Fruit fly (Drosophila melanogaster): Measurements from ENCODE around the gene CG1309.

CG1309 gene

DNA sequence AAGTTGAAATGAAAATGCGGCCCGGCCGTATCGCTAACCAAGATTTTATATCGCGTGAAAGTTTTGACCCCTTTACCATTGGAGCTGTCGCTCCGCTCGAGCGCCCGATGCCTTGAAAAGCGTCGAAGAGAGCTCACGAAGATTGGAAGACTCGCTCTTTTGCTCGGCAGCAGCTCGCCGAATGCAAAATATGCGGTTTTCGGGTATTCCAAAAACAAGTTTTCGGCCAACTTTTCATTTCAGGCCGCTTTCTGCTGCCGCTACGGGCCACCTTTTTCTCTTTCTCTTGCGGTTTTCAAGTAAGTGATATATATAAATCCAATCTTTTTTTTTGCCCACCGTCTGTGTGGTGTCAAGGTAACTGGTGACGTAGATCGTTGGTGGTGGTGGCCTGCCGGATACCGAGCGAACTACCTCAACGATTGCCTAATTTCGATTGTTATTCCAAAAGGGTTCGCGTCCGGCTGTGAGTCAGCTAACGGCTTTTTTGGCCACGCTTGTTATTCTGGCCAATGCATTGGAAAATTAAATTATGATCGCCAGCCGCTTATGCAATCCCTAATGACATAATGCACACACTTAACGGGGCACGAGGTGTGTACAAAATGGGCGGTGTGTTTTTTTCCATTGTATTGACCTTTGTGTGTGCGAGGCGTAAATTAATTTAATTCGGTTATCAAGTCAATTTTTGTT is 48.6 kb downstream of the CG1309 start, which contains the start of gene dyl:
Gene dyl (minus strand): TSS at position 28 of the 693 bp plus-strand sequence.
- TF ChIP-seq CG6854 (GFP tag; optimal IDR thresholded peaks at IDR 0.05) (peak; percentile 94), salr (GFP tag; optimal IDR thresholded peaks at IDR 0.05) (no peak), Eip78C (GFP tag) (peak; percentile 61), Gug (GFP tag; IDR thresholded peaks at IDR 0.05) (no peak), CG11762 (GFP tag; optimal IDR thresholded peaks at IDR 0.05; ENCODE audit: insufficient read depth) (no peak), cyc (GFP tag; optimal IDR thresholded peaks at IDR 0.05) (no peak), CG6163 (GFP tag; IDR thresholded peaks at IDR 0.05) (no peak), Sox102F (GFP tag; optimal IDR thresholded peaks at IDR 0.05) (no peak), CG34406 (GFP tag; optimal IDR thresholded peaks at IDR 0.05) (no peak), acj6 (GFP tag; optimal IDR thresholded peaks at IDR 0.05) (no peak), Eip75B (GFP tag; optimal IDR thresholded peaks at IDR 0.05) (peak; percentile 14), Blimp-1 (GFP tag; optimal IDR thresholded peaks at IDR 0.05) (peak; percentile 98), esn (GFP tag; optimal IDR thresholded peaks at IDR 0.05) (peak; percentile 1), CG15336 (GFP tag; IDR thresholded peaks at IDR 0.05) (no peak), CG11294 (GFP tag; IDR thresholded peaks at IDR 0.05) (no peak)

dm6 chr3L:4310604-4311003 is 51.4 kb downstream of the CG1309 start:
- no peak for TF ChIP-seq fd85E (GFP tag; optimal IDR thresholded peaks at IDR 0.05)
- TF ChIP-seq CG3032 (tag; optimal IDR thresholded peaks at IDR 0.05) = no peak
- TF ChIP-seq CG8632 (GFP tag; optimal IDR thresholded peaks at IDR 0.05) = no peak
- no peak for TF ChIP-seq CG10631 (GFP tag; optimal IDR thresholded peaks at IDR 0.05)
- no peak for TF ChIP-seq ss (GFP tag; optimal IDR thresholded peaks at IDR 0.05)
- no peak for TF ChIP-seq CG6163 (GFP tag; IDR thresholded peaks at IDR 0.05)
- TF ChIP-seq Eip78C (GFP tag) = peak; percentile 75
- no peak for TF ChIP-seq CG8119 (GFP tag; IDR thresholded peaks at IDR 0.05)
- no peak for TF ChIP-seq achi (GFP tag; optimal IDR thresholded peaks at IDR 0.05)
- no peak for TF ChIP-seq Eip93F (GFP tag; optimal IDR thresholded peaks at IDR 0.05)
- no peak for TF ChIP-seq fd59A (GFP tag; optimal IDR thresholded peaks at IDR 0.05)
- peak; percentile 41 for TF ChIP-seq CG32006 (GFP tag; optimal IDR thresholded peaks at IDR 0.05)
- TF ChIP-seq CG3919 (GFP tag; optimal IDR thresholded peaks at IDR 0.05) = no peak
- no peak for TF ChIP-seq pdm3 (GFP tag; optimal IDR thresholded peaks at IDR 0.05)
- no peak for TF ChIP-seq Sox14 (GFP tag; optimal IDR thresholded peaks at IDR 0.05)
- no peak for TF ChIP-seq Sox15 (GFP tag; optimal IDR thresholded peaks at IDR 0.05)
- TF ChIP-seq CG11762 (GFP tag; optimal IDR thresholded peaks at IDR 0.05; ENCODE audit: insufficient read depth) = no peak
- no peak for TF ChIP-seq fkh (GFP tag; optimal IDR thresholded peaks at IDR 0.05)
- no peak for TF ChIP-seq cyc (GFP tag; optimal IDR thresholded peaks at IDR 0.05)
- TF ChIP-seq CG6808 (GFP tag; optimal IDR thresholded peaks at IDR 0.05) = no peak
- TF ChIP-seq lz (GFP tag; optimal IDR thresholded peaks at IDR 0.05) = no peak
- TF ChIP-seq CG11902 (GFP tag; optimal IDR thresholded peaks at IDR 0.05) = no peak
- TF ChIP-seq OdsH (GFP tag; optimal IDR thresholded peaks at IDR 0.05) = peak; percentile 35
- no peak for TF ChIP-seq Met (GFP tag; optimal IDR thresholded peaks at IDR 0.05)
- no peak for TF ChIP-seq svp (GFP tag)
- no peak for TF ChIP-seq CG10669 (GFP tag; optimal IDR thresholded peaks at IDR 0.05)
- TF ChIP-seq Ets96B (tag; optimal IDR thresholded peaks at IDR 0.05) = no peak
- TF ChIP-seq CG34406 (GFP tag; optimal IDR thresholded peaks at IDR 0.05) = no peak
- TF ChIP-seq Eip75B (GFP tag; optimal IDR thresholded peaks at IDR 0.05) = no peak
- peak; percentile 61 for TF ChIP-seq Hr4 (GFP tag; optimal IDR thresholded peaks at IDR 0.05)
- no peak for TF ChIP-seq topi (GFP tag; optimal IDR thresholded peaks at IDR 0.05)
- TF ChIP-seq CG6792 (GFP tag; optimal IDR thresholded peaks at IDR 0.05) = no peak
- no peak for TF ChIP-seq spab (GFP tag; optimal IDR thresholded peaks at IDR 0.05)
- TF ChIP-seq CG9139 (GFP tag; optimal IDR thresholded peaks at IDR 0.05) = no peak
- TF ChIP-seq Ets21C (GFP tag; optimal IDR thresholded peaks at IDR 0.05) = no peak
- peak; percentile 46 for TF ChIP-seq CG15336 (GFP tag; IDR thresholded peaks at IDR 0.05)
- TF ChIP-seq Hr38 (GFP tag; optimal IDR thresholded peaks at IDR 0.05) = no peak
- TF ChIP-seq acj6 (GFP tag; optimal IDR thresholded peaks at IDR 0.05) = peak; percentile 31
- no peak for TF ChIP-seq dac (GFP tag; optimal IDR thresholded peaks at IDR 0.05)
- TF ChIP-seq CG1621 (tag; optimal IDR thresholded peaks at IDR 0.05) = no peak
- TF ChIP-seq Sox102F (GFP tag; optimal IDR thresholded peaks at IDR 0.05) = no peak
- no peak for TF ChIP-seq Gug (GFP tag; IDR thresholded peaks at IDR 0.05)
